Worm (Caenorhabditis elegans) whole organism, L1 larva: ENCODE results near the gene kmo-2.

Experiments
- C04F5.9 ChIP-seq: sonication (generic microtip); optimal IDR thresholded peaks from 2 replicates; lab custom pipeline; 2016; ENCODE audit warnings: missing genetic modification characterization, missing compliant biosample characterization
- C16A3.4 ChIP-seq: fragments of 150-350 bp; optimal IDR thresholded peaks from 2 replicates; lab custom pipeline; 2014; ENCODE audit warnings: missing biosample characterization, missing genetic modification characterization
- C34B4.2 ChIP-seq: sonication (generic microtip); optimal IDR thresholded peaks from 2 replicates; lab custom pipeline; 2017; ENCODE audit warnings: mild to moderate bottlenecking, missing genetic modification characterization, missing compliant biosample characterization
- F16B12.6 ChIP-seq: fragments of 150-350 bp; optimal IDR thresholded peaks from 2 replicates; lab custom pipeline; 2014; ENCODE audit warnings: missing biosample characterization, missing genetic modification characterization
- Y116A8C.19 ChIP-seq: sonication (generic microtip); optimal IDR thresholded peaks from 2 replicates; lab custom pipeline; 2016; ENCODE audit warnings: missing compliant biosample characterization, missing genetic modification characterization, borderline replicate concordance
- aha-1 ChIP-seq: fragments of 150-350 bp; optimal IDR thresholded peaks from 2 replicates; lab custom pipeline; 2014; ENCODE audit warnings: missing biosample characterization, missing genetic modification characterization
- blmp-1 ChIP-seq: fragments of 150-350 bp; optimal IDR thresholded peaks from 2 replicates; lab custom pipeline; 2014; ENCODE audit warnings: missing biosample characterization, missing genetic modification characterization
- ceh-8 ChIP-seq: fragments of 200-800 bp; sonication (Bioruptor generic); optimal IDR thresholded peaks from 2 replicates; lab custom pipeline; 2018; ENCODE audit warnings: mild to moderate bottlenecking, missing genetic modification characterization, moderate library complexity, missing compliant biosample characterization
- ceh-82 ChIP-seq, 3 experiments: fragments of 150-350 bp in 1 of 3; sonication (generic microtip) in 2 of 3; optimal IDR thresholded peaks; 2 replicates each; lab custom pipeline; 2014 to 2017; ENCODE audit warnings: missing biosample characterization in 3 of 3, missing genetic modification characterization in 3 of 3
- dsc-1 ChIP-seq: sonication (generic microtip); optimal IDR thresholded peaks from 2 replicates; lab custom pipeline; 2016; ENCODE audit warnings: mild to moderate bottlenecking, missing genetic modification characterization, missing compliant biosample characterization
- efl-1 ChIP-seq, 4 experiments: fragments of 150-350 bp; optimal IDR thresholded peaks in 3 of 4; peaks in 1 of 4; 1 replicate in 1 of 4; 2 replicates in 3 of 4; lab custom pipeline; 2014; ENCODE audit warnings: missing biosample characterization in 2 of 4, missing genetic modification characterization in 2 of 4, missing genetic modification reagents in 2 of 4
- egl-13 ChIP-seq: sonication (generic microtip); optimal IDR thresholded peaks from 2 replicates; lab custom pipeline; 2016; ENCODE audit warnings: missing genotype, missing genetic modification reagents, missing genetic modification characterization, missing compliant biosample characterization
- elt-2 ChIP-seq: sonication (generic microtip); optimal IDR thresholded peaks from 2 replicates; lab custom pipeline; 2016; ENCODE audit warnings: missing genetic modification characterization, mild to moderate bottlenecking, inconsistent platforms, missing compliant biosample characterization, missing genetic modification reagents
- elt-3 ChIP-seq, 6 experiments: fragments of 150-350 bp in 1 of 6; sonication (generic microtip); optimal IDR thresholded peaks; 2 replicates each; lab custom pipeline; 2017 to 2018; ENCODE audit warnings: missing biosample characterization in 6 of 6, missing genetic modification characterization in 6 of 6, inconsistent platforms in 1 of 6
- fos-1 ChIP-seq: fragments of 150-350 bp; optimal IDR thresholded peaks from 2 replicates; lab custom pipeline; 2014; ENCODE audit warnings: missing biosample characterization, missing genetic modification characterization
- hlh-17 ChIP-seq: fragments of 200-800 bp; sonication (Bioruptor generic); optimal IDR thresholded peaks from 2 replicates; lab custom pipeline; 2018; ENCODE audit warnings: missing genetic modification characterization, mild to moderate bottlenecking, missing compliant biosample characterization, moderate library complexity, borderline replicate concordance
- hpl-2 ChIP-seq: fragments of 150-350 bp; optimal IDR thresholded peaks from 2 replicates; lab custom pipeline; 2014; ENCODE audit warnings: missing biosample characterization, missing genetic modification reagents, missing genetic modification characterization
- irx-1 ChIP-seq: sonication (generic microtip); optimal IDR thresholded peaks from 2 replicates; lab custom pipeline; 2016; ENCODE audit warnings: missing genetic modification characterization, missing compliant biosample characterization
- isw-1 ChIP-seq: fragments of 200-800 bp; sonication (Bioruptor generic); IDR thresholded peaks from 2 replicates; pipeline ENCODE4 v1.3.6; 2022; ENCODE audit warnings: missing genetic modification characterization, missing compliant biosample characterization
- lin-14 ChIP-seq: fragments of 200-800 bp; sonication (Bioruptor generic); optimal IDR thresholded peaks from 2 replicates; lab custom pipeline; 2018; ENCODE audit warnings: mild to moderate bottlenecking, missing genetic modification characterization, moderate library complexity, missing compliant biosample characterization
- lin-35 ChIP-seq, 2 experiments: fragments of 150-350 bp; optimal IDR thresholded peaks; 2 replicates each; lab custom pipeline; 2014; ENCODE audit warnings: missing biosample characterization in 2 of 2, missing genetic modification characterization in 2 of 2, missing genetic modification reagents in 2 of 2
- mab-9 ChIP-seq: fragments of 200-800 bp; sonication (Bioruptor generic); IDR thresholded peaks from 2 replicates; pipeline ENCODE4 v1.3.6; 2022; ENCODE audit warnings: missing genetic modification reagents, missing genetic modification characterization, missing compliant biosample characterization
- mdl-1 ChIP-seq, 2 experiments: fragments of 150-350 bp; optimal IDR thresholded peaks; 2 replicates each; lab custom pipeline; 2014 to 2017; ENCODE audit warnings: missing biosample characterization in 2 of 2, missing genetic modification characterization in 2 of 2, inconsistent platforms in 1 of 2
- mep-1 ChIP-seq: fragments of 150-350 bp; optimal IDR thresholded peaks from 2 replicates; lab custom pipeline; 2014; ENCODE audit warnings: missing biosample characterization, missing genetic modification characterization
- nhr-12 ChIP-seq: sonication (generic microtip); optimal IDR thresholded peaks from 2 replicates; lab custom pipeline; 2017; ENCODE audit warnings: missing biosample characterization, missing genetic modification characterization
- nhr-19 ChIP-seq: fragments of 200-800 bp; sonication (Bioruptor generic); conservative IDR thresholded peaks from 2 replicates; pipeline ENCODE4 v1.3.6; 2022; ENCODE audit warnings: missing genetic modification characterization, missing compliant biosample characterization
- nhr-20 ChIP-seq: sonication (generic microtip); optimal IDR thresholded peaks from 2 replicates; lab custom pipeline; 2016; ENCODE audit warnings: mild to moderate bottlenecking, missing genetic modification characterization, missing compliant biosample characterization
- nhr-47 ChIP-seq: sonication (generic microtip); optimal IDR thresholded peaks from 2 replicates; lab custom pipeline; 2016; ENCODE audit warnings: mild to moderate bottlenecking, missing genetic modification characterization, moderate library complexity, missing compliant biosample characterization
- nhr-71 ChIP-seq: sonication (generic microtip); optimal IDR thresholded peaks from 2 replicates; lab custom pipeline; 2016; ENCODE audit warnings: mild to moderate bottlenecking, missing genetic modification characterization, moderate library complexity, missing compliant biosample characterization
- nhr-84 ChIP-seq: sonication (generic microtip); optimal IDR thresholded peaks from 2 replicates; lab custom pipeline; 2017; ENCODE audit warnings: missing biosample characterization, missing genetic modification characterization
- nhr-85 ChIP-seq: sonication (generic microtip); peaks from one replicate; lab custom pipeline; 2016; ENCODE audit warnings: missing genetic modification characterization, inconsistent platforms, missing compliant biosample characterization
- nhr-90 ChIP-seq: sonication (generic microtip); optimal IDR thresholded peaks from 2 replicates; lab custom pipeline; 2016; ENCODE audit warnings: mild to moderate bottlenecking, missing genetic modification characterization, missing compliant biosample characterization; ENCODE audit not compliant: poor library complexity
- pax-3 ChIP-seq: fragments of 200-800 bp; sonication (Bioruptor generic); optimal IDR thresholded peaks from 2 replicates; lab custom pipeline; 2018; ENCODE audit warnings: mild to moderate bottlenecking, missing genetic modification characterization, moderate library complexity, missing compliant biosample characterization
- snpc-4 ChIP-seq: fragments of 150-350 bp; optimal IDR thresholded peaks from 2 replicates; lab custom pipeline; 2014; ENCODE audit warnings: missing biosample characterization, missing genetic modification characterization
- snu-23 ChIP-seq: sonication (generic microtip); optimal IDR thresholded peaks from 2 replicates; lab custom pipeline; 2016; ENCODE audit warnings: missing genetic modification characterization, missing compliant biosample characterization
- sptf-1 ChIP-seq: fragments of 150-350 bp; optimal IDR thresholded peaks from 2 replicates; lab custom pipeline; 2014; ENCODE audit warnings: missing biosample characterization, missing genetic modification characterization
- unc-130 ChIP-seq: fragments of 150-350 bp; optimal IDR thresholded peaks from 2 replicates; lab custom pipeline; 2017; ENCODE audit warnings: missing biosample characterization, missing genetic modification characterization, inconsistent platforms
- unc-62 ChIP-seq: fragments of 150-350 bp; optimal IDR thresholded peaks from 2 replicates; lab custom pipeline; 2014; ENCODE audit warnings: missing biosample characterization, missing genetic modification reagents, missing genetic modification characterization
- unc-98 ChIP-seq: fragments of 200-800 bp; sonication (Bioruptor generic); IDR thresholded peaks from 2 replicates; pipeline ENCODE4 v1.3.6; 2022; ENCODE audit warnings: missing genetic modification characterization, missing compliant biosample characterization
- vab-15 ChIP-seq: sonication (generic microtip); optimal IDR thresholded peaks from 2 replicates; lab custom pipeline; 2017; ENCODE audit warnings: missing genotype, mild to moderate bottlenecking, missing genetic modification characterization, missing compliant biosample characterization
- xbp-1 ChIP-seq: sonication (generic microtip); optimal IDR thresholded peaks from 2 replicates; lab custom pipeline; 2016; ENCODE audit warnings: missing genetic modification characterization, missing compliant biosample characterization

Gene kmo-2

DNA sequence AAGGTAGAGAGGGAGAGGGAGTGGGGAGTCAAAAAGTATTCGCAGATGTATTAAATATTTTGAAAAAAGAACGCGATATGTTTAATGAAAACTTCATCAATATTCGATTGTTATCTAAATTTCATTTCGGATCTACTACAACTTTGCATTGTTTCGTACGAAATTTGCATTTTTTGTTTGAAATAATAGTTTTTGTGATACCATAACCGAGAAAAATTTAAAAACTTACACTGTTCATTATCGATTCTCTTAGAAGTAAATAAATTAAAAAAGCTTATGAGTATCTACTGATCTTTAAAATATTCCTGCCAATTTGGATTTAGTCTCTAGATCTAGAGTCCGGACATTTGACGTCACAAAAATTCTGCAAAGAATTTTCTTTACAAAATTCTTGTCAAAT lies 11.9 kb upstream of the kmo-2 start, which contains the start of gene R07B7.9:
R07B7.9 (minus strand) TSS at position 101 of the 400 bp plus-strand sequence.
- TF ChIP-seq snpc-4 (tag; lab: Kevin White, UChicago) (no peak), ceh-82 (tag; optimal IDR thresholded peaks at IDR 0.05; lab: Kevin White, UChicago) (no peak), ceh-8 (no peak), isw-1 (GFP tag; lab: Robert Waterston, UW) (no peak), F16B12.6 (tag; lab: Kevin White, UChicago) (no peak), nhr-90 (tag; lab: Kevin White, UChicago) (no peak), irx-1 (no peak), efl-1 (optimal IDR thresholded peaks at IDR 0.05; lab: Kevin White, UChicago) (no peak), efl-1 (GFP tag; optimal IDR thresholded peaks at IDR 0.05 in 1 of 2; lab: Kevin White, UChicago) (no peak), nhr-12 (tag; lab: Kevin White, UChicago) (no peak)

DNA sequence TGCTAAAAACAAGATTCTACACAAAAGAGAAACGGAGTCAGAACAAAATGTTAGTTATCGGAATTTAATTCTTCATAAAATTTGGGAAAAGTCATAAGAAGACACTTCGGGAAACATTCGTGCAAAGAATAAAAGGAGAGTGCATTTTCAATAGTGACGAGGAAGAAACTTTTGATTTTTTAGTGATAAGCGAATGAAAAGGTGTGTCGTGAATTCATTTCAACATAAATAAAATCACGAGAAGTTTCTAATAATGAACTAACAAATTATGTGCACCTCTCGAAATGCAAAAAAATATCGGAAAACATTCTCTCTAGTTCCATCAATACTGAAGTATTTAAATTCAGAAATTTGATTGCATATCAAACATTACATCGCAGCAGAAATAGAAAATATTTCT lies 7.6 kb upstream of the kmo-2 start:
- peak; percentile 29 for TF ChIP-seq elt-2
- TF ChIP-seq vab-15 (tag; lab: Kevin White, UChicago) = no peak
- no peak for TF ChIP-seq efl-1 (optimal IDR thresholded peaks at IDR 0.05; lab: Kevin White, UChicago)
- peak in 1 of 2 experiments; percentile 45 for TF ChIP-seq efl-1 (GFP tag; optimal IDR thresholded peaks at IDR 0.05 in 1 of 2; lab: Kevin White, UChicago)

DNA sequence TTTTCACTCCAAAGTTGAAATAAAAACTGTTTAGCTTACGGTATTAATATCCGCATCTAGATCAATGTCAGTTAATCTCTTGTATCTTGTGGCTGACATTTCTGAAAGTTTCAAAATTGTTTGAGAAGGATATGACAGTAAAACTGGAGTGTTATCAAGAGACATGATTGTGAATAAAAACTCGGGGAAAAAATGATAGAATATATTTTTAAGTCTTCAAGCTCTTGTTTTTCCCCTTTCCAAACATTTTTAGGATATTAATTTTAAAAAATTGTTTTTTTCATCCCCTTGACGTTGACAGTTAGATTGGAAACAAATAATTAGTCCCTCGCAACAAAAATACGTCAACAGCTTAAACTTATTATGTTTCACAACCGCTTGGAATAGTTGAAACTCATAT lies 6.5 kb upstream of the kmo-2 start, which contains the start of gene R07B7.6:
R07B7.6 (minus strand) TSS at position 101 of the 400 bp plus-strand sequence.
- TF ChIP-seq dsc-1 (tag; lab: Kevin White, UChicago) (no peak), Y116A8C.19 (no peak)

DNA sequence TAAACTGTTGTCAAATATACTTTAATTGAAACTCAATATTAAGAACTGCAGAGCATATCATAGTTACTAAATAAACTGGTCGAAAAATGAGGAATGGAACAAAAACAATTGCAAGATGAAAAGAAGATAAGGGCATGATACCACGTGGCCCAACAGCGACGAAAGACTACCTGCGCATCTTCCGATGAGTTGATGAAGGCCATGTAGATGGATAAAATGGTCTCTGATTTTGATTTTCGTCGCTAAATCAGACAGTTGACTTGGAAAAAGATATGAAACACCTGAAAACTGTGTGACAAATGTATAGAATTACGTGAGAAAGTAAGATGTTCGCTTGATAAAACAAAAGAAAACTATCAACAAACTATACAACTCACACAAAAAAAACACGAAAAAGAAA lies 3.1 kb upstream of the kmo-2 start:
- peak; percentile 59 for TF ChIP-seq nhr-71 (tag; lab: Kevin White, UChicago)
- no peak for TF ChIP-seq sptf-1 (tag; lab: Kevin White, UChicago)
- peak; percentile 94 for TF ChIP-seq nhr-85 (tag; lab: Kevin White, UChicago)
- TF ChIP-seq nhr-20 = peak; percentile 79
- peak; percentile 66 for TF ChIP-seq snu-23 (GFP tag; lab: Kevin White, UChicago)
- no peak for TF ChIP-seq aha-1 (tag; lab: Kevin White, UChicago)
- TF ChIP-seq lin-14 (GFP tag; lab: Kevin White, UChicago) = peak; percentile 81
- TF ChIP-seq C16A3.4 = peak; percentile 16
- TF ChIP-seq lin-35 (GFP tag; optimal IDR thresholded peaks at IDR 0.05; lab: Kevin White, UChicago) = peak in 1 of 2 experiments; percentile 38
- peak in 4 of 6 experiments; percentile 41 to 93 (median 89) for TF ChIP-seq elt-3 (tag; optimal IDR thresholded peaks at IDR 0.05; lab: Kevin White, UChicago)
- TF ChIP-seq mdl-1 (tag; optimal IDR thresholded peaks at IDR 0.05; lab: Kevin White, UChicago) = peak in 1 of 2 experiments; percentile 79
- peak; percentile 35 for TF ChIP-seq unc-130 (tag; lab: Kevin White, UChicago)
- TF ChIP-seq blmp-1 (tag; lab: Kevin White, UChicago) = peak; percentile 72
- peak; percentile 17; the same call in 1 of the 2 replicates for TF ChIP-seq nhr-19 (GFP tag; lab: Robert Waterston, UW)
- TF ChIP-seq unc-98 (GFP tag; lab: Robert Waterston, UW) = no peak
- peak; percentile 46 for TF ChIP-seq mep-1 (tag; lab: Kevin White, UChicago)
- no peak for TF ChIP-seq egl-13 (tag; lab: Kevin White, UChicago)

DNA sequence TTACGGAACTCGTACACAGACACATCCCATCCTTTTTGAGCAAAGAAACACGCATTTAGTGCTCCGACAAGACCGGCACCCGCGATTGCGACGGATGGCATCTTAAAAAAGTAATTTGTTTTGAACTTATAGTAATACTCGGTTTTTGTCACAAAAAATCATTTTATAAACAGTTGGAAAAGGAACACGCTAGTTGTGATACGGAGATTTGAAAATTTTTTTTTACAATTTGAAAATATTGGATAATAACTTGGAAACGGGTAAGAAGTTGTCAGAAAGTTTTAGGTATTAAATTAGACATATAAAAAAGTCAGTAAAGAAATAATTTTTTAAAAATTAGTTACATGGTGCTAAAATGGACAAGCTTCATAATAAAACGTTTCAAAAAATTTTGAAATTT lies 2.1 kb upstream of the kmo-2 start, which contains the start of gene kmo-1:
kmo-1 (minus strand) TSS at position 101 of the 400 bp plus-strand sequence.
- no peak for TF ChIP-seq egl-13 (tag; lab: Kevin White, UChicago)
- no peak for TF ChIP-seq snpc-4 (tag; lab: Kevin White, UChicago)
- no peak for TF ChIP-seq C04F5.9 (tag; lab: Kevin White, UChicago)
- no peak for TF ChIP-seq nhr-84 (tag; lab: Kevin White, UChicago)
- TF ChIP-seq isw-1 (GFP tag; lab: Robert Waterston, UW) = no peak
- no peak for TF ChIP-seq xbp-1 (tag; lab: Kevin White, UChicago)
- no peak for TF ChIP-seq unc-98 (GFP tag; lab: Robert Waterston, UW)
- TF ChIP-seq elt-2 = no peak
- no peak for TF ChIP-seq mab-9 (GFP tag; lab: Robert Waterston, UW)
- TF ChIP-seq unc-62 (GFP tag; lab: Kevin White, UChicago) = no peak
- no peak for TF ChIP-seq hlh-17 (GFP tag; lab: Kevin White, UChicago)
- no peak for TF ChIP-seq ceh-82 (tag; optimal IDR thresholded peaks at IDR 0.05; lab: Kevin White, UChicago)
- TF ChIP-seq pax-3 (tag; lab: Kevin White, UChicago) = no peak
- TF ChIP-seq efl-1 (optimal IDR thresholded peaks at IDR 0.05; lab: Kevin White, UChicago) = no peak
- no peak for TF ChIP-seq efl-1 (GFP tag; optimal IDR thresholded peaks at IDR 0.05 in 1 of 2; lab: Kevin White, UChicago)
- TF ChIP-seq C34B4.2 (tag; lab: Kevin White, UChicago) = no peak
- TF ChIP-seq fos-1 = no peak
- TF ChIP-seq hpl-2 (GFP tag; lab: Kevin White, UChicago) = no peak
- no peak for TF ChIP-seq nhr-47
